Worm (Caenorhabditis elegans): ENCODE results near the gene slc-36.5.

slc-36.5 gene

DNA sequence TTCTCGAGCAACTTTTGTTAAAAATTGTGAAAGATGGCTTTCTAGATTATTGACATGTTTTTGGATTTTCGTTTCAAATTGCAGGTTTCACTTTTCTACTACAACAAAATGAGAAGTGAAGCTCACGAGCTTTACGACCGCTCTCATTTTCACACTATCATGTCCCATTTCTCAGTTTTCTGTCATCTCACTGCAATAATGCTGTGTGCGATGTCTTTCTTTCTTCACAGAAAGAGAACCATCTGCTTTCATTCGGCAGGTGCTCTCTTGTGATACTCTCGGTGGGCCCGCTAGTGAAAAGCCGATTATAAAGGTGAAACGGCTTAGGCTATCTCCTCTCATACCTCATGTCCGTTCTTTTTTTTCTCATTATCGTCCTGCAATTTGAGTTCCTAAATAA, 33.6 kb downstream of the slc-36.5 start:
- TF ChIP-seq egl-5 (tag; optimal IDR thresholded peaks at IDR 0.05) (peak; percentile 49), mdl-1 (tag; optimal IDR thresholded peaks at IDR 0.05) (no peak)

DNA sequence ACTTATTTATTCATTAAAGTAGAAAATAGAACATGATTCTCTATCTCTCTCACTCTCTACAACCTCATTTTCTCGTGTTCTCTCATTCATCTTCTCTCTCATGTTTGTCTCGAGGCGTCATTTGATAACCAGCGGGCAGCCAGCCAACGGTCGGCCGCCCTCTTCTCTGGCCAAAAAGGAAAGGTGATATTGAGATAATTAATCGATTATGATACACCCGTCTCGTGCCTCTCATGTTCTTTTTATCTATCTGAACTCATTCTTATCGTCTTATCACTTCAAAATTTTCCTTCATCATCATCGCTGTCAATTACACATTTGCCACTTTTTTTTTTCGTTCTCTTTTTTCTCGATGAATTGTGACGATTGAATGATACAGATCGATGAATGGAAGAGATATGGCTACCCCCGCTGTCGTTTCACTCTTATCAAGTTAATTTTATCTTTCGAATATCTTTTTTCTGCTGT, 34.2 kb downstream of the slc-36.5 start:
- TF ChIP-seq nfya-1 (tag; optimal IDR thresholded peaks at IDR 0.05; ENCODE audit: insufficient read depth) (peak; percentile 85), nhr-11 (tag; optimal IDR thresholded peaks at IDR 0.05) (no peak), egl-27 (tag; optimal IDR thresholded peaks at IDR 0.05) (peak; percentile 99), nhr-76 (tag; optimal IDR thresholded peaks at IDR 0.05) (peak; percentile 44), snpc-4 (tag; optimal IDR thresholded peaks at IDR 0.05) (peak; percentile 84), nhr-25 (tag; optimal IDR thresholded peaks at IDR 0.05) (peak; percentile 80), pha-4 (tag; optimal IDR thresholded peaks at IDR 0.05) (peak; percentile 93), unc-62 (GFP tag; optimal IDR thresholded peaks at IDR 0.05) (peak; percentile 73), nhr-43 (tag; optimal IDR thresholded peaks at IDR 0.05; ENCODE audit: poor library complexity, severe bottlenecking) (peak; percentile 95), elt-1 (tag; optimal IDR thresholded peaks at IDR 0.05) (peak; percentile 83), zag-1 (tag; optimal IDR thresholded peaks at IDR 0.05) (no peak), ztf-4 (tag; optimal IDR thresholded peaks at IDR 0.05) (no peak), ceh-16 (tag; optimal IDR thresholded peaks at IDR 0.05) (no peak), lin-15B (tag; optimal IDR thresholded peaks at IDR 0.05) (no peak), jun-1 (tag; optimal IDR thresholded peaks at IDR 0.05) (peak; percentile 87), elt-3 (tag; optimal IDR thresholded peaks at IDR 0.05) (peak; percentile 73 to 97 (median 76)), elt-2 (tag; optimal IDR thresholded peaks at IDR 0.05) (peak; percentile 100), fkh-2 (tag; optimal IDR thresholded peaks at IDR 0.05) (no peak), mml-1 (tag; optimal IDR thresholded peaks at IDR 0.05) (no peak), nhr-23 (tag; optimal IDR thresholded peaks at IDR 0.05) (peak; percentile 94), fkh-10 (GFP tag; optimal IDR thresholded peaks at IDR 0.05) (no peak), pqm-1 (tag; optimal IDR thresholded peaks at IDR 0.05) (peak; percentile 95), nhr-67 (tag; optimal IDR thresholded peaks at IDR 0.05) (no peak), ceh-28 (tag; optimal IDR thresholded peaks at IDR 0.05) (peak; percentile 90), ceh-82 (tag; optimal IDR thresholded peaks at IDR 0.05) (no peak), hmg-11 (tag; optimal IDR thresholded peaks at IDR 0.05) (peak; percentile 37), skn-1 (tag; optimal IDR thresholded peaks at IDR 0.05) (peak; percentile 73), lin-39 (tag; optimal IDR thresholded peaks at IDR 0.05) (peak; percentile 49), unc-39 (tag; optimal IDR thresholded peaks at IDR 0.05) (no peak), ZK546.5 (tag; optimal IDR thresholded peaks at IDR 0.05) (no peak), aly-2 (tag; optimal IDR thresholded peaks at IDR 0.05) (no peak), tbx-2 (tag; optimal IDR thresholded peaks at IDR 0.05) (peak; percentile 83), eor-1 (tag; optimal IDR thresholded peaks at IDR 0.05) (no peak), egl-5 (tag; optimal IDR thresholded peaks at IDR 0.05) (no peak), fos-1 (tag; optimal IDR thresholded peaks at IDR 0.05) (peak; percentile 36), ceh-9 (tag; optimal IDR thresholded peaks at IDR 0.05) (no peak), lsy-12 (tag; optimal IDR thresholded peaks at IDR 0.05) (peak; percentile 73), nhr-12 (tag; optimal IDR thresholded peaks at IDR 0.05) (no peak), R02D3.7 (tag; optimal IDR thresholded peaks at IDR 0.05) (peak; percentile 54), mdl-1 (tag; optimal IDR thresholded peaks at IDR 0.05) (peak; percentile 56), sea-2 (GFP tag; optimal IDR thresholded peaks at IDR 0.05) (no peak), daf-12 (tag; optimal IDR thresholded peaks at IDR 0.05) (no peak), ztf-11 (tag; optimal IDR thresholded peaks at IDR 0.05) (no peak), ama-1 (optimal IDR thresholded peaks at IDR 0.05) (peak; percentile 31), nhr-237 (tag; optimal IDR thresholded peaks at IDR 0.05) (no peak), nhr-77 (tag; optimal IDR thresholded peaks at IDR 0.05) (no peak), nhr-28 (tag; optimal IDR thresholded peaks at IDR 0.05) (no peak)

Measured in whole organism, L3 larva.